Worm (Caenorhabditis elegans): ENCODE data around the gene E01G6.1.

Gene E01G6.1

ce11 chrX:12275577-12275976 is 14.9 kb downstream of the E01G6.1 start, which contains the start of gene C04B4.6:
Gene C04B4.6, minus strand, starts transcription at chrX:12275677.
- TF ChIP-seq jun-1 (tag; optimal IDR thresholded peaks at IDR 0.05) (no peak), ztf-11 (tag; optimal IDR thresholded peaks at IDR 0.05) (no peak), hlh-4 (tag; optimal IDR thresholded peaks at IDR 0.05) (no peak), nhr-47 (tag; optimal IDR thresholded peaks at IDR 0.05) (no peak), C16A3.4 (tag; optimal IDR thresholded peaks at IDR 0.05) (no peak), F16B12.6 (tag; optimal IDR thresholded peaks at IDR 0.05) (no peak), nhr-12 (tag; optimal IDR thresholded peaks at IDR 0.05) (no peak), ceh-90 (tag; optimal IDR thresholded peaks at IDR 0.05) (no peak), ceh-88 (GFP tag; IDR thresholded peaks at IDR 0.05) (no peak), snu-23 (GFP tag; optimal IDR thresholded peaks at IDR 0.05) (no peak), zag-1 (tag; optimal IDR thresholded peaks at IDR 0.05) (no peak), mep-1 (tag; optimal IDR thresholded peaks at IDR 0.05) (no peak), nhr-84 (tag; optimal IDR thresholded peaks at IDR 0.05) (no peak), ceh-82 (tag; optimal IDR thresholded peaks at IDR 0.05) (no peak), ets-5 (GFP tag; IDR thresholded peaks at IDR 0.05) (no peak)

ce11 chrX:12280477-12280876 is 19.8 kb downstream of the E01G6.1 start, which contains the start of gene C04B4.1:
Gene C04B4.1, plus strand, starts transcription at chrX:12280777.
- TF ChIP-seq nhr-85 (tag) (no peak), blmp-1 (tag; optimal IDR thresholded peaks at IDR 0.05) (no peak), F16B12.6 (tag; optimal IDR thresholded peaks at IDR 0.05) (no peak), irx-1 (tag; optimal IDR thresholded peaks at IDR 0.05) (no peak), lin-15B (tag; optimal IDR thresholded peaks at IDR 0.05) (no peak), nhr-47 (tag; optimal IDR thresholded peaks at IDR 0.05) (no peak), fkh-8 (tag; optimal IDR thresholded peaks at IDR 0.05) (no peak), fkh-4 (tag; optimal IDR thresholded peaks at IDR 0.05; ENCODE audit: borderline replicate concordance) (no peak), ets-5 (GFP tag; IDR thresholded peaks at IDR 0.05) (no peak)

ce11 chrX:12282911-12283310 is 22.2 kb downstream of the E01G6.1 start, which contains the start of gene C04B4.2:
Gene C04B4.2, plus strand, starts transcription at chrX:12283281.
- no peak for TF ChIP-seq lin-35 (GFP tag; optimal IDR thresholded peaks at IDR 0.05)
- no peak for TF ChIP-seq pag-3 (tag; optimal IDR thresholded peaks at IDR 0.05; ENCODE audit: borderline replicate concordance, insufficient read depth)
- no peak for TF ChIP-seq ceh-63 (GFP tag; optimal IDR thresholded peaks at IDR 0.05)
- TF ChIP-seq hpl-2 (GFP tag; optimal IDR thresholded peaks at IDR 0.05): no peak
- TF ChIP-seq skn-1 (tag; optimal IDR thresholded peaks at IDR 0.05): no peak
- no peak for TF ChIP-seq unc-62 (GFP tag; optimal IDR thresholded peaks at IDR 0.05)
- no peak for TF ChIP-seq rnt-1 (tag; optimal IDR thresholded peaks at IDR 0.05)
- TF ChIP-seq grh-1 (GFP tag; IDR thresholded peaks at IDR 0.05): no peak
- TF ChIP-seq vab-15 (tag; optimal IDR thresholded peaks at IDR 0.05): no peak
- no peak for TF ChIP-seq mdl-1 (tag; optimal IDR thresholded peaks at IDR 0.05)
- TF ChIP-seq fkh-4 (tag; optimal IDR thresholded peaks at IDR 0.05; ENCODE audit: borderline replicate concordance): no peak
- TF ChIP-seq alr-1 (tag; optimal IDR thresholded peaks at IDR 0.05; ENCODE audit: borderline replicate concordance): no peak
- TF ChIP-seq nhr-84 (tag; optimal IDR thresholded peaks at IDR 0.05): no peak
- TF ChIP-seq ets-5 (GFP tag; IDR thresholded peaks at IDR 0.05): no peak
- no peak for TF ChIP-seq lin-39 (tag; optimal IDR thresholded peaks at IDR 0.05)

ce11 chrX:12284161-12284560 is 23.5 kb downstream of the E01G6.1 start:
- TF ChIP-seq nhr-76 (tag; optimal IDR thresholded peaks at IDR 0.05): no peak
- no peak for TF ChIP-seq tbx-2 (tag; optimal IDR thresholded peaks at IDR 0.05)
- TF ChIP-seq nhr-90 (tag; optimal IDR thresholded peaks at IDR 0.05; ENCODE audit: poor library complexity): no peak

- no peak for TF ChIP-seq nhr-12 (tag; optimal IDR thresholded peaks at IDR 0.05)
- TF ChIP-seq rnt-1 (tag; optimal IDR thresholded peaks at IDR 0.05): no peak
- TF ChIP-seq egl-13 (tag; optimal IDR thresholded peaks at IDR 0.05): no peak
- TF ChIP-seq lin-35 (GFP tag; optimal IDR thresholded peaks at IDR 0.05): no peak
- TF ChIP-seq tlp-1 (tag; optimal IDR thresholded peaks at IDR 0.05): no peak
- TF ChIP-seq grh-1 (GFP tag; IDR thresholded peaks at IDR 0.05): no peak
- TF ChIP-seq ceh-63 (GFP tag; optimal IDR thresholded peaks at IDR 0.05): no peak
- no peak for TF ChIP-seq nhr-47 (tag; optimal IDR thresholded peaks at IDR 0.05)
- no peak for TF ChIP-seq tbx-2 (tag; optimal IDR thresholded peaks at IDR 0.05)
- no peak for TF ChIP-seq lir-3 (tag; optimal IDR thresholded peaks at IDR 0.05; ENCODE audit: poor library complexity)
- TF ChIP-seq unc-30 (tag; optimal IDR thresholded peaks at IDR 0.05): no peak
Measured at ce11 chrX:12285496-12285895, 24.8 kb downstream of the E01G6.1 start, which contains the start of gene lips-2. Gene lips-2, plus strand, starts transcription at chrX:12285796.
